Worm (Caenorhabditis elegans): ENCODE results near the gene C56A3.4.

ce11 chrV:13575866-13576265, 24.3 kb upstream of the C56A3.4 start:
- no peak for TF ChIP-seq aly-2 (tag; optimal IDR thresholded peaks at IDR 0.05)
- TF ChIP-seq nhr-12 (tag; optimal IDR thresholded peaks at IDR 0.05) = no peak
- TF ChIP-seq sea-2 (GFP tag; optimal IDR thresholded peaks at IDR 0.05) = no peak
- no peak for TF ChIP-seq nhr-28 (tag; optimal IDR thresholded peaks at IDR 0.05)
- no peak for TF ChIP-seq egl-27 (tag; optimal IDR thresholded peaks at IDR 0.05)
- TF ChIP-seq nhr-43 (tag; optimal IDR thresholded peaks at IDR 0.05; ENCODE audit: poor library complexity, severe bottlenecking) = no peak
- TF ChIP-seq fkh-10 (GFP tag; optimal IDR thresholded peaks at IDR 0.05) = no peak
- TF ChIP-seq nhr-76 (tag; optimal IDR thresholded peaks at IDR 0.05) = no peak
